Worm (Caenorhabditis elegans) whole organism, L2 larva: ENCODE measurements around the gene F32D8.3.
A peak's percentile ranks its signal among the peaks of the same experiment; 100 is the strongest.

Source experiments
- C34F6.9 ChIP-seq: fragments of 150-350 bp; optimal IDR thresholded peaks from 2 replicates; lab custom pipeline; 2014; ENCODE audit warnings: missing biosample characterization, missing genetic modification characterization
- F13H6.1 ChIP-seq: sonication (generic microtip); optimal IDR thresholded peaks from 2 replicates; lab custom pipeline; 2016; ENCODE audit warnings: missing genetic modification characterization, missing compliant biosample characterization
- R02D3.7 ChIP-seq: fragments of 150-350 bp; optimal IDR thresholded peaks from 2 replicates; lab custom pipeline; 2014; ENCODE audit warnings: missing biosample characterization, missing genetic modification characterization
- Y55F3AM.14 ChIP-seq: fragments of 200-800 bp; sonication (Bioruptor generic); optimal IDR thresholded peaks from 2 replicates; lab custom pipeline; 2018; ENCODE audit warnings: mild to moderate bottlenecking, missing genetic modification characterization, missing compliant biosample characterization
- ZK546.5 ChIP-seq: sonication (generic microtip); optimal IDR thresholded peaks from 2 replicates; lab custom pipeline; 2017; ENCODE audit warnings: missing biosample characterization, missing genetic modification characterization
- alr-1 ChIP-seq: fragments of 150-350 bp; optimal IDR thresholded peaks from 2 replicates; lab custom pipeline; 2014; ENCODE audit warnings: missing biosample characterization, missing genetic modification characterization
- aly-2 ChIP-seq: fragments of 150-350 bp; optimal IDR thresholded peaks from 2 replicates; lab custom pipeline; 2014; ENCODE audit warnings: missing biosample characterization, missing genetic modification characterization
- ama-1 ChIP-seq: fragments of 150-350 bp; optimal IDR thresholded peaks from 2 replicates; lab custom pipeline; 2018; ENCODE audit warnings: inconsistent platforms
- blmp-1 ChIP-seq: sonication (generic microtip); optimal IDR thresholded peaks from 2 replicates; lab custom pipeline; 2017; ENCODE audit warnings: missing genetic modification characterization, mild to moderate bottlenecking, missing compliant biosample characterization, antibody characterized with exemption, moderate library complexity; ENCODE audit not compliant: insufficient read depth
- ceh-16 ChIP-seq: fragments of 150-350 bp; optimal IDR thresholded peaks from 2 replicates; lab custom pipeline; 2014; ENCODE audit warnings: missing biosample characterization, missing genetic modification characterization
- ceh-82 ChIP-seq: fragments of 150-350 bp; optimal IDR thresholded peaks from 2 replicates; lab custom pipeline; 2014; ENCODE audit warnings: missing biosample characterization, missing genetic modification characterization
- crh-2 ChIP-seq: sonication (generic microtip); optimal IDR thresholded peaks from 2 replicates; lab custom pipeline; 2017; ENCODE audit warnings: missing biosample characterization, missing genetic modification characterization
- dmd-4 ChIP-seq: sonication (generic microtip); optimal IDR thresholded peaks from 2 replicates; lab custom pipeline; 2017; ENCODE audit warnings: missing biosample characterization, missing genetic modification characterization
- egl-27 ChIP-seq: sonication (generic microtip); optimal IDR thresholded peaks from 3 replicates; lab custom pipeline; 2017; ENCODE audit warnings: missing biosample characterization, missing genetic modification reagents, missing genetic modification characterization
- elt-1 ChIP-seq: fragments of 150-350 bp; optimal IDR thresholded peaks from 2 replicates; lab custom pipeline; 2014; ENCODE audit warnings: missing biosample characterization, missing genetic modification characterization
- elt-3 ChIP-seq: sonication (generic microtip); optimal IDR thresholded peaks from 2 replicates; lab custom pipeline; 2017; ENCODE audit warnings: missing biosample characterization, missing genetic modification characterization
- fos-1 ChIP-seq: fragments of 150-350 bp; optimal IDR thresholded peaks from 2 replicates; lab custom pipeline; 2014; ENCODE audit warnings: missing biosample characterization, missing genetic modification characterization
- gmeb-1 ChIP-seq: fragments of 150-350 bp; optimal IDR thresholded peaks from 2 replicates; lab custom pipeline; 2014; ENCODE audit warnings: missing biosample characterization, missing genetic modification characterization
- lin-11 ChIP-seq: fragments of 150-350 bp; sonication (generic microtip); optimal IDR thresholded peaks from 2 replicates; lab custom pipeline; 2014; ENCODE audit warnings: missing biosample characterization, missing genetic modification characterization, inconsistent platforms, mixed read lengths
- lin-13 ChIP-seq: fragments of 150-350 bp; optimal IDR thresholded peaks from 2 replicates; lab custom pipeline; 2014; ENCODE audit warnings: missing biosample characterization, missing genetic modification reagents, missing genetic modification characterization
- lin-39 ChIP-seq: fragments of 150-350 bp; optimal IDR thresholded peaks from 2 replicates; lab custom pipeline; 2014; ENCODE audit warnings: missing biosample characterization, missing genetic modification reagents, missing genetic modification characterization
- lsy-2 ChIP-seq, 2 experiments: fragments of 150-350 bp in 1 of 2; sonication (generic microtip) in 1 of 2; optimal IDR thresholded peaks; 2 replicates each; lab custom pipeline; 2014 to 2017; ENCODE audit warnings: missing biosample characterization in 2 of 2, missing genetic modification characterization in 2 of 2
- mab-5 ChIP-seq: fragments of 150-350 bp; optimal IDR thresholded peaks from 2 replicates; lab custom pipeline; 2014; ENCODE audit warnings: missing biosample characterization, missing genetic modification characterization
- mbf-1 ChIP-seq: sonication (generic microtip); optimal IDR thresholded peaks from 2 replicates; lab custom pipeline; 2017; ENCODE audit warnings: missing biosample characterization, missing genetic modification characterization
- mdl-1 ChIP-seq, 2 experiments: fragments of 150-350 bp in 1 of 2; sonication (generic microtip) in 1 of 2; optimal IDR thresholded peaks; 2 replicates each; lab custom pipeline; 2017; ENCODE audit warnings: missing biosample characterization in 2 of 2, missing genetic modification characterization in 2 of 2
- nhr-10 ChIP-seq: sonication (generic microtip); optimal IDR thresholded peaks from 2 replicates; lab custom pipeline; 2017; ENCODE audit warnings: missing biosample characterization, missing genetic modification characterization
- nhr-11 ChIP-seq: fragments of 150-350 bp; optimal IDR thresholded peaks from 2 replicates; lab custom pipeline; 2014; ENCODE audit warnings: missing biosample characterization, missing genetic modification characterization
- nhr-12 ChIP-seq: fragments of 150-350 bp; optimal IDR thresholded peaks from 2 replicates; lab custom pipeline; 2014; ENCODE audit warnings: missing biosample characterization, missing genetic modification characterization
- nhr-129 ChIP-seq: fragments of 150-350 bp; optimal IDR thresholded peaks from 2 replicates; lab custom pipeline; 2014; ENCODE audit warnings: missing biosample characterization, missing genetic modification characterization
- nhr-21 ChIP-seq: fragments of 150-350 bp; optimal IDR thresholded peaks from 2 replicates; lab custom pipeline; 2014; ENCODE audit warnings: missing biosample characterization, missing genetic modification characterization
- nhr-23 ChIP-seq: fragments of 150-350 bp; optimal IDR thresholded peaks from 2 replicates; lab custom pipeline; 2014; ENCODE audit warnings: missing biosample characterization, missing genetic modification reagents, missing genetic modification characterization
- nhr-237 ChIP-seq: fragments of 150-350 bp; optimal IDR thresholded peaks from 2 replicates; lab custom pipeline; 2014; ENCODE audit warnings: missing biosample characterization, missing genetic modification characterization
- nhr-25 ChIP-seq: fragments of 150-350 bp; sonication (generic microtip); optimal IDR thresholded peaks from 3 replicates; lab custom pipeline; 2014; ENCODE audit warnings: missing biosample characterization, missing genetic modification characterization
- nhr-6 ChIP-seq: fragments of 150-350 bp; optimal IDR thresholded peaks from 2 replicates; lab custom pipeline; 2014; ENCODE audit warnings: missing biosample characterization, missing genetic modification characterization
- nhr-77 ChIP-seq: fragments of 150-350 bp; optimal IDR thresholded peaks from 2 replicates; lab custom pipeline; 2014; ENCODE audit warnings: missing biosample characterization, missing genetic modification characterization
- peb-1 ChIP-seq: fragments of 150-350 bp; optimal IDR thresholded peaks from 2 replicates; lab custom pipeline; 2014; ENCODE audit warnings: missing biosample characterization, missing genetic modification characterization
- sem-4 ChIP-seq: fragments of 150-350 bp; optimal IDR thresholded peaks from 2 replicates; lab custom pipeline; 2014; ENCODE audit warnings: missing biosample characterization, missing genetic modification reagents, missing genetic modification characterization
- skn-1 ChIP-seq: sonication (generic microtip); optimal IDR thresholded peaks from 2 replicates; lab custom pipeline; 2017; ENCODE audit warnings: missing biosample characterization, missing genetic modification characterization
- sma-3 ChIP-seq: sonication (generic microtip); optimal IDR thresholded peaks from 2 replicates; lab custom pipeline; 2016; ENCODE audit warnings: missing genetic modification reagents, missing genetic modification characterization, missing compliant biosample characterization
- sma-9 ChIP-seq, 2 experiments: fragments of 150-350 bp in 1 of 2; sonication (generic microtip) in 1 of 2; optimal IDR thresholded peaks; 2 replicates each; lab custom pipeline; 2014 to 2016; ENCODE audit warnings: missing genetic modification characterization in 2 of 2, mild to moderate bottlenecking in 1 of 2, missing biosample characterization in 1 of 2, missing compliant biosample characterization in 1 of 2, missing genetic modification reagents in 1 of 2, moderate library complexity in 1 of 2
- snpc-4 ChIP-seq: fragments of 150-350 bp; optimal IDR thresholded peaks from 2 replicates; lab custom pipeline; 2014; ENCODE audit warnings: missing biosample characterization, missing genetic modification characterization
- unc-39 ChIP-seq: fragments of 150-350 bp; optimal IDR thresholded peaks from 2 replicates; lab custom pipeline; 2014; ENCODE audit warnings: missing biosample characterization, missing genetic modification characterization
- unc-55 ChIP-seq: fragments of 150-350 bp; sonication (generic microtip); optimal IDR thresholded peaks from 3 replicates; lab custom pipeline; 2014; ENCODE audit warnings: missing biosample characterization, missing genetic modification reagents, missing genetic modification characterization
- unc-62 ChIP-seq: fragments of 150-350 bp; optimal IDR thresholded peaks from 2 replicates; lab custom pipeline; 2014; ENCODE audit warnings: missing biosample characterization, missing genetic modification reagents, missing genetic modification characterization
- zag-1 ChIP-seq: fragments of 150-350 bp; optimal IDR thresholded peaks from 2 replicates; lab custom pipeline; 2014; ENCODE audit warnings: missing biosample characterization, missing genetic modification characterization
- ztf-1 ChIP-seq: fragments of 200-800 bp; sonication (Bioruptor generic); conservative IDR thresholded peaks from 2 replicates; pipeline ENCODE4 v1.3.6; 2022; ENCODE audit warnings: missing genetic modification characterization, missing compliant biosample characterization
- ztf-11 ChIP-seq: sonication (generic microtip); optimal IDR thresholded peaks from 2 replicates; lab custom pipeline; 2017; ENCODE audit warnings: missing biosample characterization, missing genetic modification characterization
- ztf-4 ChIP-seq: fragments of 150-350 bp; optimal IDR thresholded peaks from 2 replicates; lab custom pipeline; 2014; ENCODE audit warnings: missing biosample characterization, missing genetic modification characterization

Gene F32D8.3

DNA sequence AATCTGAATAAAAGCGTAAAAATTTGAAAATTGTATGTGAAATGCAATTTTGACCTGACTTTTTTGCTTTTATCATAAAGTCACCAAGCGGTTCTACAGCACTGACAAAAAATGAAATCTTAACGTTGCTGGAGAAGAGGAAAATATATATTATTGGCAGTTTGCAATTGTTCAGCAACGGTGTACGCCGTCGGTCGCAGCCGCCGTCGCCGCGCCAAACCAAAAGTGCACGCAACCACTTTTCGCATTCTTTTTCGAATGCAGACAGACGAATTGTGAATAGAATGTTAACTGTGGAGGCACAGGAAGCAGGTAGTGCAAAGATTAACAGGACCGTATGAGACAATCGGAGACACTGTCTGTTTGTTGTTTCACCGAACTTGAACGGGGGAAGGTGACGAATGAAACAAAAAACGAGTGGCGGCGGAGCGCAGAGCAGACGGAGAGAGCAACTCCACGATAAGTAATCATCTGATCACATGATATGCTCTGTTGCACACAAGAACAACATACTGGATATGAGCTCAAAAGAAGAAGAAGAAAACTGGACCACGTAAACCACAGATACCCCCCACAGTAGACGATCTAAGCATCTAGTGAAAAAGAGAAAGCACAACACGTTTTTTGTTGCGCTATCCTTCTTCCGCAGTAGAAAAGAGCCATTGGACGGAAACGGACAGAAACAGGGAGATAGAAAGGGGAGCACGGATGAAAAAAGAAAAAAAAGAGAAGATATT lies 29.6 kb upstream of the F32D8.3 start:
- TF ChIP-seq nhr-23 (tag; lab: Kevin White, UChicago), result no peak
- TF ChIP-seq lin-13 (GFP tag; lab: Kevin White, UChicago), result no peak
- no peak for TF ChIP-seq nhr-12
- TF ChIP-seq unc-39 (tag; lab: Kevin White, UChicago), result no peak
- TF ChIP-seq egl-27 (tag; lab: Kevin White, UChicago), result peak; percentile 4
- peak; percentile 82 for TF ChIP-seq Y55F3AM.14 (GFP tag; lab: Kevin White, UChicago)
- peak; percentile 43 for TF ChIP-seq C34F6.9 (tag; lab: Kevin White, UChicago)
- no peak for TF ChIP-seq mbf-1 (tag; lab: Kevin White, UChicago)
- TF ChIP-seq elt-1, result no peak
- TF ChIP-seq nhr-10 (tag; lab: Kevin White, UChicago), result no peak
- peak; percentile 16 for TF ChIP-seq sma-3 (GFP tag; lab: Kevin White, UChicago)
- no peak for TF ChIP-seq crh-2 (tag; lab: Kevin White, UChicago)
- no peak for TF ChIP-seq unc-62
- no peak for TF ChIP-seq aly-2
- TF ChIP-seq ztf-1 (GFP tag; lab: Robert Waterston, UW), result no peak
- no peak for TF ChIP-seq ama-1
- no peak for TF ChIP-seq nhr-6
- TF ChIP-seq skn-1, result no peak
- TF ChIP-seq gmeb-1 (tag; lab: Kevin White, UChicago), result no peak
- TF ChIP-seq elt-3 (tag; lab: Kevin White, UChicago), result no peak
- TF ChIP-seq nhr-129 (tag; lab: Kevin White, UChicago), result peak; percentile 78
- no peak for TF ChIP-seq nhr-77 (tag; lab: Kevin White, UChicago)
- peak in 1 of 2 experiments; percentile 21 for TF ChIP-seq lsy-2 (tag; optimal IDR thresholded peaks at IDR 0.05; lab: Kevin White, UChicago)
- TF ChIP-seq snpc-4, result no peak
- no peak for TF ChIP-seq lin-11
- TF ChIP-seq sem-4, result no peak
- no peak for TF ChIP-seq mdl-1 (tag; optimal IDR thresholded peaks at IDR 0.05; lab: Kevin White, UChicago)
- no peak for TF ChIP-seq ztf-4
- TF ChIP-seq fos-1, result peak; percentile 14
- TF ChIP-seq ztf-11, result no peak
- no peak for TF ChIP-seq nhr-237
- TF ChIP-seq zag-1 (tag; lab: Kevin White, UChicago), result no peak
- TF ChIP-seq nhr-11 (tag; lab: Kevin White, UChicago), result no peak
- no peak for TF ChIP-seq lin-39 (tag; lab: Kevin White, UChicago)
- TF ChIP-seq dmd-4 (tag; lab: Kevin White, UChicago), result no peak
- TF ChIP-seq F13H6.1, result peak; percentile 52
- TF ChIP-seq ceh-82 (tag; lab: Kevin White, UChicago), result no peak
- no peak for TF ChIP-seq nhr-25 (tag; lab: Kevin White, UChicago)
- no peak for TF ChIP-seq mab-5 (tag; lab: Kevin White, UChicago)
- TF ChIP-seq ceh-16 (tag; lab: Kevin White, UChicago), result no peak
- TF ChIP-seq R02D3.7 (tag; lab: Kevin White, UChicago), result no peak
- TF ChIP-seq blmp-1 (tag; lab: Kevin White, UChicago), result peak; percentile 15
- TF ChIP-seq nhr-21 (tag; lab: Kevin White, UChicago), result no peak
- no peak for TF ChIP-seq alr-1 (tag; lab: Kevin White, UChicago)
- TF ChIP-seq ZK546.5 (tag; lab: Kevin White, UChicago), result no peak
- peak; percentile 38 for TF ChIP-seq unc-55
- TF ChIP-seq peb-1 (tag; lab: Kevin White, UChicago), result no peak
- TF ChIP-seq sma-9 (GFP tag; optimal IDR thresholded peaks at IDR 0.05; lab: Kevin White, UChicago), result peak; percentile 8
- no peak for TF ChIP-seq sma-9 (tag; optimal IDR thresholded peaks at IDR 0.05; lab: Kevin White, UChicago)
